Fruit fly (Drosophila melanogaster) whole organism, larva: ENCODE measurements around the gene CG14546.
A peak's percentile ranks its signal among the peaks of the same experiment; 100 is the strongest.

Source experiments
- noc ChIP-seq: fragments of 200-800 bp; sonication (Bioruptor generic); optimal IDR thresholded peaks from 3 replicates; lab custom pipeline; 2019; ENCODE audit warnings: missing biosample characterization, mild to moderate bottlenecking, missing genetic modification characterization, moderate library complexity

The CG14546 gene

dm6 chr3R:25922534-25922933 lies at the start of gene CG14546:
CG14546 (minus strand) TSS chr3R:25922634.
- TF ChIP-seq noc (tag; lab: Kevin White, UChicago), result no peak

- no peak for TF ChIP-seq noc (tag; lab: Kevin White, UChicago)
Observed at dm6 chr3R:25969780-25970179, 47.3 kb upstream of the CG14546 start, which contains the start of gene fid. fid (plus strand) TSS chr3R:25970080.

dm6 chr3R:25968915-25969314 lies 46.5 kb upstream of the CG14546 start:
- TF ChIP-seq noc (tag; lab: Kevin White, UChicago), result no peak

- TF ChIP-seq noc (tag; lab: Kevin White, UChicago), result no peak
Observed at dm6 chr3R:25968486-25968885, 46.1 kb upstream of the CG14546 start.

dm6 chr3R:25966944-25967343 lies 44.5 kb upstream of the CG14546 start:
- no peak for TF ChIP-seq noc (tag; lab: Kevin White, UChicago)

dm6 chr3R:25961694-25962093 lies 39.3 kb upstream of the CG14546 start, which contains the start of gene boss:
boss (plus strand) TSS chr3R:25961994.
- TF ChIP-seq noc (tag; lab: Kevin White, UChicago), result no peak

dm6 chr3R:25958979-25959378 lies 36.5 kb upstream of the CG14546 start, which contains the start of gene CG14540:
CG14540 (plus strand) TSS chr3R:25959279.
- no peak for TF ChIP-seq noc (tag; lab: Kevin White, UChicago)

- no peak for TF ChIP-seq noc (tag; lab: Kevin White, UChicago)
Observed at dm6 chr3R:25956092-25956491, 33.7 kb upstream of the CG14546 start, which contains the start of gene CCAP-R. CCAP-R (minus strand) TSS chr3R:25956270.

- TF ChIP-seq noc (tag; lab: Kevin White, UChicago), result no peak
Observed at dm6 chr3R:25941310-25941709, 18.9 kb upstream of the CG14546 start.

dm6 chr3R:25919912-25920311 lies 2.5 kb downstream of the CG14546 start:
- TF ChIP-seq noc (tag; lab: Kevin White, UChicago), result no peak

dm6 chr3R:25906722-25907121 lies 15.7 kb downstream of the CG14546 start, which contains the start of gene kumpel:
kumpel (plus strand) TSS chr3R:25907022.
- peak; percentile 75 for TF ChIP-seq noc (tag; lab: Kevin White, UChicago)

- TF ChIP-seq noc (tag; lab: Kevin White, UChicago), result no peak
Observed at dm6 chr3R:25902343-25902742, 20.1 kb downstream of the CG14546 start, which contains the start of gene CG31089. CG31089 (plus strand) TSS chr3R:25902643.

dm6 chr3R:25899690-25900089 lies 22.7 kb downstream of the CG14546 start, which contains the start of gene CG31091:
CG31091 (plus strand) TSS chr3R:25899903.
- no peak for TF ChIP-seq noc (tag; lab: Kevin White, UChicago)

- no peak for TF ChIP-seq noc (tag; lab: Kevin White, UChicago)
Observed at dm6 chr3R:25897176-25897575, 25.3 kb downstream of the CG14546 start, which contains the start of gene Mco3. Mco3 (plus strand) TSS chr3R:25897476.

- TF ChIP-seq noc (tag; lab: Kevin White, UChicago), result no peak
Observed at dm6 chr3R:25895522-25895921, 26.9 kb downstream of the CG14546 start, which contains the start of gene Sodq. Sodq (plus strand) TSS chr3R:25895822.

dm6 chr3R:25893272-25893671 lies 29.2 kb downstream of the CG14546 start, which contains the start of gene CG5913:
CG5913 (plus strand) TSS chr3R:25893495.
- TF ChIP-seq noc (tag; lab: Kevin White, UChicago), result no peak
